Worm (Caenorhabditis elegans) whole organism, young adult: ENCODE measurements around the gene Y54G11A.3.

Source experiments
- B0035.1 ChIP-seq: sonication (generic microtip); optimal IDR thresholded peaks from 2 replicates; lab custom pipeline; 2016; ENCODE audit warnings: missing genetic modification characterization, mild to moderate bottlenecking, missing compliant biosample characterization, missing genotype, missing genetic modification reagents
- B0336.3 ChIP-seq: fragments of 200-800 bp; sonication (Bioruptor generic); IDR thresholded peaks from 2 replicates; pipeline ENCODE4 v1.3.6; 2022; ENCODE audit warnings: missing genetic modification characterization, missing compliant biosample characterization
- C06A6.2 ChIP-seq: fragments of 200-800 bp; sonication (Bioruptor generic); conservative IDR thresholded peaks from 2 replicates; pipeline ENCODE4 v1.3.6; 2022; ENCODE audit warnings: missing genetic modification characterization, missing compliant biosample characterization
- D2030.7 ChIP-seq: fragments of 200-800 bp; sonication (Bioruptor generic); IDR thresholded peaks from 2 replicates; pipeline ENCODE4 v1.3.6; 2022; ENCODE audit warnings: missing genetic modification reagents, missing genetic modification characterization, missing compliant biosample characterization
- F10E7.11 ChIP-seq: sonication (generic microtip); optimal IDR thresholded peaks from 2 replicates; lab custom pipeline; 2017; ENCODE audit warnings: mild to moderate bottlenecking, missing genetic modification characterization, moderate library complexity, missing compliant biosample characterization
- F22D6.2 ChIP-seq: sonication (generic microtip); optimal IDR thresholded peaks from 2 replicates; lab custom pipeline; 2016; ENCODE audit warnings: mild to moderate bottlenecking, missing genetic modification characterization, missing compliant biosample characterization
- F23B12.7 ChIP-seq: sonication (generic microtip); optimal IDR thresholded peaks from 2 replicates; lab custom pipeline; 2017; ENCODE audit warnings: missing genetic modification characterization, mild to moderate bottlenecking, missing compliant biosample characterization, antibody characterized with exemption, moderate library complexity; ENCODE audit not compliant: insufficient read depth
- F33H1.4 ChIP-seq: fragments of 200-800 bp; sonication (Bioruptor generic); IDR thresholded peaks from 2 replicates; pipeline ENCODE4 v1.3.6; 2022; ENCODE audit warnings: missing genetic modification reagents, missing genetic modification characterization, missing compliant biosample characterization
- F37B4.10 ChIP-seq: fragments of 200-800 bp; sonication (Bioruptor generic); IDR thresholded peaks from 2 replicates; pipeline ENCODE4 v1.3.6; 2022; ENCODE audit warnings: missing genetic modification characterization, missing compliant biosample characterization
- F39B2.1 ChIP-seq: fragments of 200-800 bp; sonication (Bioruptor generic); IDR thresholded peaks from 2 replicates; pipeline ENCODE4 v1.3.6; 2022; ENCODE audit warnings: missing genetic modification reagents, missing genetic modification characterization, missing compliant biosample characterization
- F57A8.1 ChIP-seq: fragments of 200-800 bp; sonication (Bioruptor generic); optimal IDR thresholded peaks from 2 replicates; lab custom pipeline; 2018; ENCODE audit warnings: mild to moderate bottlenecking, missing genetic modification characterization, moderate library complexity, missing compliant biosample characterization
- T07F8.4 ChIP-seq: sonication (generic microtip); optimal IDR thresholded peaks from 2 replicates; lab custom pipeline; 2016; ENCODE audit warnings: mild to moderate bottlenecking, missing genetic modification characterization, moderate library complexity, missing compliant biosample characterization
- T26A5.8 ChIP-seq: sonication (generic microtip); optimal IDR thresholded peaks from 2 replicates; lab custom pipeline; 2016; ENCODE audit warnings: missing genetic modification characterization, missing compliant biosample characterization
- Y53F4B.3 ChIP-seq: fragments of 200-800 bp; sonication (Bioruptor generic); IDR thresholded peaks from 2 replicates; pipeline ENCODE4 v1.3.6; 2022; ENCODE audit warnings: missing genetic modification reagents, missing genetic modification characterization, missing compliant biosample characterization
- Y67H2A.10 ChIP-seq: fragments of 200-800 bp; sonication (Bioruptor generic); conservative IDR thresholded peaks from 2 replicates; pipeline ENCODE4 v1.3.6; 2022; ENCODE audit warnings: missing genetic modification reagents, missing genetic modification characterization, missing compliant biosample characterization
- Y95B8A.8 ChIP-seq: fragments of 200-800 bp; sonication (Bioruptor generic); IDR thresholded peaks from 2 replicates; pipeline ENCODE4 v1.3.6; 2022; ENCODE audit warnings: missing genetic modification reagents, missing genetic modification characterization, missing compliant biosample characterization
- athp-1 ChIP-seq: sonication (generic microtip); optimal IDR thresholded peaks from 2 replicates; lab custom pipeline; 2017; ENCODE audit warnings: mild to moderate bottlenecking, missing genetic modification characterization, missing compliant biosample characterization
- ccch-3 ChIP-seq: fragments of 200-800 bp; sonication (Bioruptor generic); optimal IDR thresholded peaks from 2 replicates; lab custom pipeline; 2018; ENCODE audit warnings: mild to moderate bottlenecking, missing genetic modification characterization, missing compliant biosample characterization
- cebp-2 ChIP-seq: fragments of 200-800 bp; sonication (Bioruptor generic); IDR thresholded peaks from 2 replicates; pipeline ENCODE4 v1.3.6; 2022; ENCODE audit warnings: missing genetic modification characterization, missing compliant biosample characterization
- ceh-100 ChIP-seq: fragments of 200-800 bp; sonication (Bioruptor generic); IDR thresholded peaks from 2 replicates; pipeline ENCODE4 v1.3.6; 2022; ENCODE audit warnings: missing genetic modification reagents, missing genetic modification characterization, missing compliant biosample characterization
- ceh-79 ChIP-seq: sonication (generic microtip); optimal IDR thresholded peaks from 2 replicates; lab custom pipeline; 2017; ENCODE audit warnings: mild to moderate bottlenecking, missing genetic modification characterization, missing compliant biosample characterization
- die-1 ChIP-seq: sonication (generic microtip); optimal IDR thresholded peaks from 2 replicates; lab custom pipeline; 2016; ENCODE audit warnings: missing genotype, mild to moderate bottlenecking, missing genetic modification characterization, missing compliant biosample characterization
- dox-1 ChIP-seq: fragments of 200-800 bp; sonication (Bioruptor generic); IDR thresholded peaks from 2 replicates; pipeline ENCODE4 v1.3.6; 2022; ENCODE audit warnings: missing genetic modification reagents, missing genetic modification characterization, missing compliant biosample characterization
- egl-44 ChIP-seq: fragments of 200-800 bp; sonication (Bioruptor generic); IDR thresholded peaks from 2 replicates; pipeline ENCODE4 v1.3.6; 2022; ENCODE audit warnings: missing genetic modification reagents, missing genetic modification characterization, missing compliant biosample characterization
- fkh-3 ChIP-seq: sonication (generic microtip); optimal IDR thresholded peaks from 2 replicates; lab custom pipeline; 2016; ENCODE audit warnings: mild to moderate bottlenecking, missing genetic modification characterization, missing compliant biosample characterization
- hlh-12 ChIP-seq: sonication (generic microtip); optimal IDR thresholded peaks from 2 replicates; lab custom pipeline; 2016; ENCODE audit warnings: missing genetic modification characterization, missing compliant biosample characterization
- hmg-20 ChIP-seq: fragments of 200-800 bp; sonication (Bioruptor generic); IDR thresholded peaks from 2 replicates; pipeline ENCODE4 v1.3.6; 2022; ENCODE audit warnings: missing genetic modification reagents, missing genetic modification characterization, missing compliant biosample characterization
- hrde-1 ChIP-seq: sonication (generic microtip); optimal IDR thresholded peaks from 2 replicates; lab custom pipeline; 2016; ENCODE audit warnings: missing genetic modification characterization, mild to moderate bottlenecking, missing compliant biosample characterization, moderate library complexity, missing genotype, missing genetic modification reagents, borderline replicate concordance
- lag-1 ChIP-seq: fragments of 200-800 bp; sonication (Bioruptor generic); IDR thresholded peaks from 2 replicates; pipeline ENCODE4 v1.3.6; 2022; ENCODE audit warnings: missing genetic modification reagents, missing genetic modification characterization, missing compliant biosample characterization
- lin-26 ChIP-seq: fragments of 200-800 bp; sonication (Bioruptor generic); IDR thresholded peaks from 2 replicates; pipeline ENCODE4 v1.3.6; 2022; ENCODE audit warnings: missing genetic modification reagents, missing genetic modification characterization, missing compliant biosample characterization
- lsl-1 ChIP-seq: fragments of 200-800 bp; sonication (Bioruptor generic); optimal IDR thresholded peaks from 2 replicates; lab custom pipeline; 2018; ENCODE audit warnings: mild to moderate bottlenecking, missing genetic modification characterization, moderate library complexity, missing compliant biosample characterization
- lsy-27 ChIP-seq: sonication (generic microtip); optimal IDR thresholded peaks from 2 replicates; lab custom pipeline; 2017; ENCODE audit warnings: missing genetic modification characterization, mild to moderate bottlenecking, missing compliant biosample characterization, antibody characterized with exemption, missing genotype, borderline replicate concordance; ENCODE audit not compliant: insufficient read depth
- madf-10 ChIP-seq: sonication (generic microtip); optimal IDR thresholded peaks from 2 replicates; lab custom pipeline; 2016; ENCODE audit warnings: mild to moderate bottlenecking, missing genetic modification characterization, missing compliant biosample characterization
- madf-3 ChIP-seq: fragments of 200-800 bp; sonication (Bioruptor generic); IDR thresholded peaks from 2 replicates; pipeline ENCODE4 v1.3.6; 2022; ENCODE audit warnings: missing genetic modification reagents, missing genetic modification characterization, missing compliant biosample characterization
- madf-6 ChIP-seq: fragments of 200-800 bp; sonication (Bioruptor generic); IDR thresholded peaks from 2 replicates; pipeline ENCODE4 v1.3.6; 2022; ENCODE audit warnings: missing genetic modification reagents, missing genetic modification characterization, missing compliant biosample characterization
- nfya-1 ChIP-seq: sonication (generic microtip); optimal IDR thresholded peaks from 2 replicates; lab custom pipeline; 2017; ENCODE audit warnings: antibody characterized with exemption, missing compliant biosample characterization, missing genetic modification characterization, borderline replicate concordance; ENCODE audit not compliant: insufficient read depth
- nfya-2 ChIP-seq: fragments of 200-800 bp; sonication (Bioruptor generic); IDR thresholded peaks from 2 replicates; pipeline ENCODE4 v1.3.6; 2022; ENCODE audit warnings: missing genetic modification reagents, missing genetic modification characterization, missing compliant biosample characterization
- pha-4 ChIP-seq: fragments of 150-350 bp; sonication (generic microtip); optimal IDR thresholded peaks from 2 replicates; lab custom pipeline; 2014; ENCODE audit warnings: missing biosample characterization, missing genetic modification reagents, missing genetic modification characterization
- rcor-1 ChIP-seq: fragments of 200-800 bp; sonication (Bioruptor generic); IDR thresholded peaks from 2 replicates; pipeline ENCODE4 v1.3.6; 2022; ENCODE audit warnings: missing genetic modification reagents, missing genetic modification characterization, missing compliant biosample characterization
- repo-1 ChIP-seq: sonication (generic microtip); optimal IDR thresholded peaks from 2 replicates; lab custom pipeline; 2017; ENCODE audit warnings: mild to moderate bottlenecking, missing genetic modification characterization, missing compliant biosample characterization
- rpc-1 ChIP-seq, 2 experiments: fragments of 150-350 bp in 1 of 2; sonication (generic microtip) in 1 of 2; optimal IDR thresholded peaks; 2 replicates each; lab custom pipeline; 2014 to 2018; ENCODE audit warnings: missing biosample characterization in 1 of 2, missing genetic modification characterization in 1 of 2, missing genetic modification reagents in 1 of 2, missing genotype in 1 of 2
- sea-2 ChIP-seq: fragments of 200-800 bp; sonication (Bioruptor generic); IDR thresholded peaks from 2 replicates; pipeline ENCODE4 v1.3.6; 2022; ENCODE audit warnings: missing genetic modification characterization, missing compliant biosample characterization
- snpc-3.4 ChIP-seq: sonication (generic microtip); optimal IDR thresholded peaks from 2 replicates; lab custom pipeline; 2017; ENCODE audit warnings: missing genetic modification characterization, mild to moderate bottlenecking, missing compliant biosample characterization, antibody characterized with exemption, moderate library complexity, missing genotype, missing genetic modification reagents
- snpc-4 ChIP-seq, 5 experiments: fragments of 150-350 bp in 1 of 5; sonication (generic microtip) in 4 of 5; optimal IDR thresholded peaks; 2 replicates each; lab custom pipeline; 2014 to 2018; ENCODE audit warnings: missing genetic modification characterization in 5 of 5, missing biosample characterization in 3 of 5, antibody characterized with exemption in 2 of 5, mild to moderate bottlenecking in 2 of 5, missing compliant biosample characterization in 2 of 5, missing genotype in 2 of 5, moderate library complexity in 2 of 5, missing genetic modification reagents in 1 of 5
- unc-130 ChIP-seq: sonication (generic microtip); optimal IDR thresholded peaks from 2 replicates; lab custom pipeline; 2016; ENCODE audit warnings: missing genetic modification reagents, missing genetic modification characterization, missing compliant biosample characterization
- ztf-3 ChIP-seq: fragments of 200-800 bp; sonication (Bioruptor generic); optimal IDR thresholded peaks from 2 replicates; lab custom pipeline; 2018; ENCODE audit warnings: mild to moderate bottlenecking, missing genetic modification characterization, missing compliant biosample characterization

The Y54G11A.3 gene

DNA sequence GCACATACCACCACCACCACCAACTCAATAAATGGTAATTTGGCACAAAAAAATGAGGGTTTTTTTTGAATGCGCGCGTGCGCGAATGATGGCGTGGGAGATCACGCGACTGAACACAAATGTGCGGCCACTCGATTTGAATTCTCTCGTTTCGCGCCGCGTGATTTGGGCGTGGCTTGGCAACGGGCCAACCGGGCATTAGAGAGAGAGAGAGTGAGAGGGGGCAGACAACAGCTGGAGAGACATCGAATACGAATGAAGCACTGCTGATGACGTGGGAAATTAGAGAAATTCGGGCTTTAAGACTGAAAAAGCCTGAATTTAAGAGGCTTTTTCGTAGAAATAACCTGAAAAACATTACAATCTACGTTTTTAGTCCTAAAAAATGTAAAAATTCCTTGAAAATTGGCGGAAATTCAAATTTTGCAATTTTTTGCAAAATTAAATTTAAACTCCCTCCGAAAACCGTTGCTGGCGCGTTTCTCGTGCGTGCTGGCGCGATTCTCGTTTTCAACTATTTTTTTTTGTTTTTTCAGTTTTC is 25.0 kb upstream of the Y54G11A.3 start (continued):
- TF ChIP-seq rpc-1 (optimal IDR thresholded peaks at IDR 0.05; lab: Kevin White, UChicago), result no peak
- TF ChIP-seq rpc-1 (tag; optimal IDR thresholded peaks at IDR 0.05; lab: Kevin White, UChicago), result no peak
- peak; percentile 88 for TF ChIP-seq F10E7.11 (tag; lab: Kevin White, UChicago)
- TF ChIP-seq hmg-20 (GFP tag; lab: Robert Waterston, UW), result peak; percentile 74
- TF ChIP-seq snpc-3.4, result peak; percentile 5
- TF ChIP-seq die-1 (tag; lab: Kevin White, UChicago), result peak; percentile 67
- TF ChIP-seq fkh-3 (tag; lab: Kevin White, UChicago), result peak; percentile 56
- no peak for TF ChIP-seq F57A8.1 (GFP tag; lab: Kevin White, UChicago)
- TF ChIP-seq hlh-12 (tag; lab: Kevin White, UChicago), result no peak
- TF ChIP-seq F23B12.7 (tag; lab: Kevin White, UChicago), result no peak
- peak; percentile 96 for TF ChIP-seq dox-1 (GFP tag; lab: Robert Waterston, UW)
- peak; percentile 89 for TF ChIP-seq F22D6.2 (tag; lab: Kevin White, UChicago)
- TF ChIP-seq snpc-4 (GFP tag; optimal IDR thresholded peaks at IDR 0.05; lab: Kevin White, UChicago), result peak; percentile 7
- peak in 3 of 4 experiments; percentile 55 to 86 (median 79) for TF ChIP-seq snpc-4 (tag; optimal IDR thresholded peaks at IDR 0.05; lab: Kevin White, UChicago)
- peak; percentile 78 for TF ChIP-seq ceh-100 (GFP tag; lab: Robert Waterston, UW)
- no peak for TF ChIP-seq lag-1 (GFP tag; lab: Robert Waterston, UW)
- peak; percentile 79 for TF ChIP-seq F39B2.1
- TF ChIP-seq madf-10 (tag; lab: Kevin White, UChicago), result peak; percentile 87
- peak; percentile 85 for TF ChIP-seq B0035.1
- TF ChIP-seq athp-1 (tag; lab: Kevin White, UChicago), result peak; percentile 85
- TF ChIP-seq lsy-27 (tag; lab: Kevin White, UChicago), result no peak
- 0 out of 2 replicates have a peak, but pooled peaks have one; percentile 67 for TF ChIP-seq sea-2 (GFP tag; lab: Robert Waterston, UW)
- TF ChIP-seq nfya-2 (GFP tag; lab: Robert Waterston, UW), result 0 out of 2 replicates have a peak, but pooled peaks have one; percentile 69
- no peak for TF ChIP-seq ccch-3 (GFP tag; lab: Kevin White, UChicago)
- TF ChIP-seq cebp-2, result 0 out of 2 replicates have a peak, but pooled peaks have one; percentile 44
- TF ChIP-seq madf-6 (GFP tag; lab: Robert Waterston, UW), result peak; percentile 90
- TF ChIP-seq T07F8.4, result peak; percentile 43
- TF ChIP-seq lin-26 (GFP tag; lab: Robert Waterston, UW), result peak; percentile 86
- TF ChIP-seq repo-1 (tag; lab: Kevin White, UChicago), result peak; percentile 97
- TF ChIP-seq C06A6.2 (GFP tag; lab: Robert Waterston, UW), result peak; percentile 91
- TF ChIP-seq egl-44, result peak; percentile 95
- TF ChIP-seq F37B4.10 (GFP tag; lab: Robert Waterston, UW), result peak; percentile 66; the same call in 1 of the 2 replicates
- TF ChIP-seq lsl-1, result peak; percentile 66
- peak; percentile 52 for TF ChIP-seq rcor-1 (GFP tag; lab: Robert Waterston, UW)
- peak; percentile 94 for TF ChIP-seq madf-3
- peak; percentile 81 for TF ChIP-seq hrde-1
- TF ChIP-seq D2030.7 (GFP tag; lab: Robert Waterston, UW), result peak; percentile 77
- peak; percentile 57 for TF ChIP-seq F33H1.4
- TF ChIP-seq ztf-3 (GFP tag; lab: Kevin White, UChicago), result peak; percentile 91
- no peak for TF ChIP-seq Y53F4B.3 (GFP tag; lab: Robert Waterston, UW)
- TF ChIP-seq Y95B8A.8, result peak; percentile 80
- TF ChIP-seq ceh-79 (tag; lab: Kevin White, UChicago), result peak; percentile 88
- TF ChIP-seq B0336.3 (GFP tag; lab: Robert Waterston, UW), result peak; percentile 99
- TF ChIP-seq T26A5.8 (tag; lab: Kevin White, UChicago), result peak; percentile 55
- TF ChIP-seq nfya-1 (tag; lab: Kevin White, UChicago), result no peak
- TF ChIP-seq pha-4 (tag; lab: Kevin White, UChicago), result no peak
- peak; percentile 79 for TF ChIP-seq unc-130 (GFP tag; lab: Kevin White, UChicago)
- TF ChIP-seq Y67H2A.10, result peak; percentile 82
